Worm (Caenorhabditis elegans) whole organism, L2 larva: ENCODE data around the gene nuo-5.

Source experiments
- C34F6.9 ChIP-seq: fragments of 150-350 bp; optimal IDR thresholded peaks from 2 replicates; lab custom pipeline; 2014; ENCODE audit warnings: missing biosample characterization, missing genetic modification characterization
- F13H6.1 ChIP-seq: sonication (generic microtip); optimal IDR thresholded peaks from 2 replicates; lab custom pipeline; 2016; ENCODE audit warnings: missing genetic modification characterization, missing compliant biosample characterization
- R02D3.7 ChIP-seq: fragments of 150-350 bp; optimal IDR thresholded peaks from 2 replicates; lab custom pipeline; 2014; ENCODE audit warnings: missing biosample characterization, missing genetic modification characterization
- Y55F3AM.14 ChIP-seq: fragments of 200-800 bp; sonication (Bioruptor generic); optimal IDR thresholded peaks from 2 replicates; lab custom pipeline; 2018; ENCODE audit warnings: mild to moderate bottlenecking, missing genetic modification characterization, missing compliant biosample characterization
- aly-2 ChIP-seq: fragments of 150-350 bp; optimal IDR thresholded peaks from 2 replicates; lab custom pipeline; 2014; ENCODE audit warnings: missing biosample characterization, missing genetic modification characterization
- ama-1 ChIP-seq: fragments of 150-350 bp; optimal IDR thresholded peaks from 2 replicates; lab custom pipeline; 2018; ENCODE audit warnings: inconsistent platforms
- blmp-1 ChIP-seq: sonication (generic microtip); optimal IDR thresholded peaks from 2 replicates; lab custom pipeline; 2017; ENCODE audit warnings: missing genetic modification characterization, mild to moderate bottlenecking, missing compliant biosample characterization, antibody characterized with exemption, moderate library complexity; ENCODE audit not compliant: insufficient read depth
- ceh-16 ChIP-seq: fragments of 150-350 bp; optimal IDR thresholded peaks from 2 replicates; lab custom pipeline; 2014; ENCODE audit warnings: missing biosample characterization, missing genetic modification characterization
- ceh-82 ChIP-seq: fragments of 150-350 bp; optimal IDR thresholded peaks from 2 replicates; lab custom pipeline; 2014; ENCODE audit warnings: missing biosample characterization, missing genetic modification characterization
- crh-2 ChIP-seq: sonication (generic microtip); optimal IDR thresholded peaks from 2 replicates; lab custom pipeline; 2017; ENCODE audit warnings: missing biosample characterization, missing genetic modification characterization
- egl-27 ChIP-seq: sonication (generic microtip); optimal IDR thresholded peaks from 3 replicates; lab custom pipeline; 2017; ENCODE audit warnings: missing biosample characterization, missing genetic modification reagents, missing genetic modification characterization
- elt-1 ChIP-seq: fragments of 150-350 bp; optimal IDR thresholded peaks from 2 replicates; lab custom pipeline; 2014; ENCODE audit warnings: missing biosample characterization, missing genetic modification characterization
- elt-3 ChIP-seq: sonication (generic microtip); optimal IDR thresholded peaks from 2 replicates; lab custom pipeline; 2017; ENCODE audit warnings: missing biosample characterization, missing genetic modification characterization
- fos-1 ChIP-seq: fragments of 150-350 bp; optimal IDR thresholded peaks from 2 replicates; lab custom pipeline; 2014; ENCODE audit warnings: missing biosample characterization, missing genetic modification characterization
- gmeb-1 ChIP-seq: fragments of 150-350 bp; optimal IDR thresholded peaks from 2 replicates; lab custom pipeline; 2014; ENCODE audit warnings: missing biosample characterization, missing genetic modification characterization
- lin-13 ChIP-seq: fragments of 150-350 bp; optimal IDR thresholded peaks from 2 replicates; lab custom pipeline; 2014; ENCODE audit warnings: missing biosample characterization, missing genetic modification reagents, missing genetic modification characterization
- lin-39 ChIP-seq: fragments of 150-350 bp; optimal IDR thresholded peaks from 2 replicates; lab custom pipeline; 2014; ENCODE audit warnings: missing biosample characterization, missing genetic modification reagents, missing genetic modification characterization
- lsy-2 ChIP-seq, 2 experiments: fragments of 150-350 bp in 1 of 2; sonication (generic microtip) in 1 of 2; optimal IDR thresholded peaks; 2 replicates each; lab custom pipeline; 2014 to 2017; ENCODE audit warnings: missing biosample characterization in 2 of 2, missing genetic modification characterization in 2 of 2
- mbf-1 ChIP-seq: sonication (generic microtip); optimal IDR thresholded peaks from 2 replicates; lab custom pipeline; 2017; ENCODE audit warnings: missing biosample characterization, missing genetic modification characterization
- nhr-10 ChIP-seq: sonication (generic microtip); optimal IDR thresholded peaks from 2 replicates; lab custom pipeline; 2017; ENCODE audit warnings: missing biosample characterization, missing genetic modification characterization
- nhr-11 ChIP-seq: fragments of 150-350 bp; optimal IDR thresholded peaks from 2 replicates; lab custom pipeline; 2014; ENCODE audit warnings: missing biosample characterization, missing genetic modification characterization
- nhr-12 ChIP-seq: fragments of 150-350 bp; optimal IDR thresholded peaks from 2 replicates; lab custom pipeline; 2014; ENCODE audit warnings: missing biosample characterization, missing genetic modification characterization
- nhr-21 ChIP-seq: fragments of 150-350 bp; optimal IDR thresholded peaks from 2 replicates; lab custom pipeline; 2014; ENCODE audit warnings: missing biosample characterization, missing genetic modification characterization
- nhr-237 ChIP-seq: fragments of 150-350 bp; optimal IDR thresholded peaks from 2 replicates; lab custom pipeline; 2014; ENCODE audit warnings: missing biosample characterization, missing genetic modification characterization
- nhr-77 ChIP-seq: fragments of 150-350 bp; optimal IDR thresholded peaks from 2 replicates; lab custom pipeline; 2014; ENCODE audit warnings: missing biosample characterization, missing genetic modification characterization
- peb-1 ChIP-seq: fragments of 150-350 bp; optimal IDR thresholded peaks from 2 replicates; lab custom pipeline; 2014; ENCODE audit warnings: missing biosample characterization, missing genetic modification characterization
- sem-4 ChIP-seq: fragments of 150-350 bp; optimal IDR thresholded peaks from 2 replicates; lab custom pipeline; 2014; ENCODE audit warnings: missing biosample characterization, missing genetic modification reagents, missing genetic modification characterization
- skn-1 ChIP-seq: sonication (generic microtip); optimal IDR thresholded peaks from 2 replicates; lab custom pipeline; 2017; ENCODE audit warnings: missing biosample characterization, missing genetic modification characterization
- snpc-4 ChIP-seq: fragments of 150-350 bp; optimal IDR thresholded peaks from 2 replicates; lab custom pipeline; 2014; ENCODE audit warnings: missing biosample characterization, missing genetic modification characterization
- unc-39 ChIP-seq: fragments of 150-350 bp; optimal IDR thresholded peaks from 2 replicates; lab custom pipeline; 2014; ENCODE audit warnings: missing biosample characterization, missing genetic modification characterization
- unc-55 ChIP-seq: fragments of 150-350 bp; sonication (generic microtip); optimal IDR thresholded peaks from 3 replicates; lab custom pipeline; 2014; ENCODE audit warnings: missing biosample characterization, missing genetic modification reagents, missing genetic modification characterization
- unc-62 ChIP-seq: fragments of 150-350 bp; optimal IDR thresholded peaks from 2 replicates; lab custom pipeline; 2014; ENCODE audit warnings: missing biosample characterization, missing genetic modification reagents, missing genetic modification characterization
- zag-1 ChIP-seq: fragments of 150-350 bp; optimal IDR thresholded peaks from 2 replicates; lab custom pipeline; 2014; ENCODE audit warnings: missing biosample characterization, missing genetic modification characterization
- ztf-1 ChIP-seq: fragments of 200-800 bp; sonication (Bioruptor generic); conservative IDR thresholded peaks from 2 replicates; pipeline ENCODE4 v1.3.6; 2022; ENCODE audit warnings: missing genetic modification characterization, missing compliant biosample characterization
- ztf-11 ChIP-seq: sonication (generic microtip); optimal IDR thresholded peaks from 2 replicates; lab custom pipeline; 2017; ENCODE audit warnings: missing biosample characterization, missing genetic modification characterization
- ztf-4 ChIP-seq: fragments of 150-350 bp; optimal IDR thresholded peaks from 2 replicates; lab custom pipeline; 2014; ENCODE audit warnings: missing biosample characterization, missing genetic modification characterization

Gene nuo-5

DNA sequence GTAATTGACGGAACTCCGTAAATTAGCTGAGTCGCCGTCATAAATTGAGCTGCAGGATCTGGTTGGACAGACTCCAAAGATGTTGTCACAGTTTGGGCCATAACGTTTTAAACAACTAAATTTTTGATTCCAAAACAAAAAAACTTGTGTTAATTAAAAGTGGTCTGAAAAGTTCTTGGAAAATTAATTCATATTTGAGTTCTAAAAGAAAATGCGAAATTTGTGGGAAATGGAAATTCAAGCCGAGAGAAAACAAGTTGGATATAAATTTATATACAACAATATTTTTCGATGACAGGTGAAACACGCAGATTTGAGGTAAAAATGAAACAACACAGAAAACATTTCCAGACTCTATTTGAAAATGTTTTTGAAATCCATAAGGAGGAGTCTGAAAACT, 26.5 kb downstream of the nuo-5 start, which contains the start of gene srg-59:
srg-59 (minus strand) TSS at position 101 of the 400 bp plus-strand sequence.
- no peak for TF ChIP-seq lsy-2 (tag; optimal IDR thresholded peaks at IDR 0.05; lab: Kevin White, UChicago)

DNA sequence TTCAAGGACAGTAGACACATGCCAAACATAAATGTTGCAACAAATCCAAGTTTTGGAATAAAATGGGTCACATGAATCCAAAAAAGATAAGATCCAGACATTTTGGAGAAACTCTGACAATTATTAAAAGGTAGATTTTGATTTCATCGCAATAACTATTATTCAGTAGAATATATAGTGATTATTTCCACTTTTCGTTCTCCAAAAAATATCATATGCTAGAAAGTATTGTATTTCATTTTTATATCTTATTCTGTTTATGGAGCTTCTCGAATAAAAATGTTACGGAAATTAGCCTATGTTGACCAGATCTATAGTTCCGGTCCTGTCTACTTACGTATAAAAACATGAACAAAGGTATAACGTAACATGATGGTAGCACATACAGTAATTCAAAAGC, 28.3 kb downstream of the nuo-5 start, which contains the start of gene str-13:
str-13 (minus strand) TSS at position 101 of the 400 bp plus-strand sequence.
- TF ChIP-seq zag-1 (tag; lab: Kevin White, UChicago) (no peak), elt-3 (tag; lab: Kevin White, UChicago) (no peak), elt-1 (tag; lab: Kevin White, UChicago) (no peak), unc-39 (tag; lab: Kevin White, UChicago) (no peak), ama-1 (lab: Kevin White, UChicago) (no peak), nhr-77 (no peak), C34F6.9 (tag; lab: Kevin White, UChicago) (no peak), peb-1 (tag; lab: Kevin White, UChicago) (no peak)
- TF ChIP-seq, all 48 proteins: peak for 0

- TF ChIP-seq ztf-4 (no peak), aly-2 (tag; lab: Kevin White, UChicago) (no peak), nhr-11 (no peak), snpc-4 (tag; lab: Kevin White, UChicago) (no peak), nhr-237 (tag; lab: Kevin White, UChicago) (no peak), fos-1 (tag; lab: Kevin White, UChicago) (no peak), ceh-82 (tag; lab: Kevin White, UChicago) (no peak), Y55F3AM.14 (GFP tag; lab: Kevin White, UChicago) (no peak), ceh-16 (tag; lab: Kevin White, UChicago) (no peak), nhr-21 (tag; lab: Kevin White, UChicago) (no peak), ztf-1 (GFP tag; lab: Robert Waterston, UW) (no peak), lin-13 (no peak), unc-55 (GFP tag; lab: Kevin White, UChicago) (no peak)
Observed at ce11 chrV:2728236-2728635, 29.5 kb downstream of the nuo-5 start, which contains the start of gene str-33. str-33 (plus strand) TSS chrV:2728536.

DNA sequence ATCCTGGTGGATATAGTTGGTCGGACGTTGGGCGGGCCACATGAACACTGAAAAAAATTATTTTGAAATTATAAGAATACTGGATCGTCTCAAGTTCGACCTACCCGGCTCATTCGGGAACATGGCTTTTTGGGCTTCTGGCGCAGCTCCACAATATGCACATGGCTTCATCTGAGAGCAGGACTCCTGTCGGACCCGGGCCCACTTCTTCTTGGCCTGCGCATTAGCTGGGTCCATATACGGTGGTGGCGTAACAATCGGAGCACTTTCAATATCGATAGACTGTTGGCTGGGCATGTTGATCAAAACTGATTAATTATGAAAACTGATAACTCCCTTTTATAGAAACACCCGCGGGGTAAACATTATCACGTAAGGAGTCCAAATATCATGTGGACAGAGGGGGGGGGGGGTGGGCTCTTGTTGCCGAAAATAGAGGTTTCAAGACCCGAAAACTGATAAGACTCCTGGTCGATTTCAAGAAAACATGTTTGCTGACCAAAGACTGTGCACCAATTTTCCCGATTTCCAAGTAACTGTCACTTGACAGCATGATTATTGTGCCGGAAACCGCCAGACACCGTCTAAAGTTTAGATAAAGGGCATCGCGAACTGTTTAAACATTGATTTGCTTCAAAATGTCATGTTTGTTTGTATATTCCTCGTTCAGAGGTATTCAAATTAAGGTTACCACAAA, 32.2 kb downstream of the nuo-5 start, which contains the start of gene dod-3:
dod-3 (minus strand) TSS at position 315 of the 697 bp plus-strand sequence.
- TF ChIP-seq nhr-77: no peak
- TF ChIP-seq lsy-2 (tag; optimal IDR thresholded peaks at IDR 0.05; lab: Kevin White, UChicago): no peak
- no peak for TF ChIP-seq egl-27
- no peak for TF ChIP-seq lin-13
- TF ChIP-seq F13H6.1 (tag; lab: Kevin White, UChicago): peak; percentile 57
- no peak for TF ChIP-seq ama-1 (lab: Kevin White, UChicago)
- no peak for TF ChIP-seq mbf-1

- no peak for TF ChIP-seq blmp-1 (tag; lab: Kevin White, UChicago)
- TF ChIP-seq sem-4 (tag; lab: Kevin White, UChicago): no peak
- TF ChIP-seq crh-2 (tag; lab: Kevin White, UChicago): no peak
- TF ChIP-seq lin-39: no peak
- no peak for TF ChIP-seq C34F6.9 (tag; lab: Kevin White, UChicago)
- TF ChIP-seq gmeb-1 (tag; lab: Kevin White, UChicago): no peak
- TF ChIP-seq nhr-21 (tag; lab: Kevin White, UChicago): no peak
- no peak for TF ChIP-seq skn-1 (tag; lab: Kevin White, UChicago)
- no peak for TF ChIP-seq nhr-11
- no peak for TF ChIP-seq nhr-12 (tag; lab: Kevin White, UChicago)
- no peak for TF ChIP-seq mbf-1
- no peak for TF ChIP-seq R02D3.7 (tag; lab: Kevin White, UChicago)
- no peak for TF ChIP-seq snpc-4 (tag; lab: Kevin White, UChicago)
- no peak for TF ChIP-seq unc-62
- TF ChIP-seq unc-55 (GFP tag; lab: Kevin White, UChicago): no peak
- no peak for TF ChIP-seq aly-2 (tag; lab: Kevin White, UChicago)
- TF ChIP-seq nhr-10 (tag; lab: Kevin White, UChicago): no peak
- no peak for TF ChIP-seq F13H6.1 (tag; lab: Kevin White, UChicago)
- no peak for TF ChIP-seq elt-1 (tag; lab: Kevin White, UChicago)
- TF ChIP-seq ztf-11: no peak
Observed at ce11 chrV:2734360-2734759, 35.6 kb downstream of the nuo-5 start, which contains the start of gene srg-57. srg-57 (minus strand) TSS chrV:2734460.
